Worm (Caenorhabditis elegans) whole organism, L2 larva: ENCODE data around the gene rgs-6.

Experiments used
- C34F6.9 ChIP-seq: fragments of 150-350 bp; optimal IDR thresholded peaks from 2 replicates; lab custom pipeline; 2014; ENCODE audit warnings: missing biosample characterization, missing genetic modification characterization
- F13H6.1 ChIP-seq: sonication (generic microtip); optimal IDR thresholded peaks from 2 replicates; lab custom pipeline; 2016; ENCODE audit warnings: missing genetic modification characterization, missing compliant biosample characterization
- R02D3.7 ChIP-seq: fragments of 150-350 bp; optimal IDR thresholded peaks from 2 replicates; lab custom pipeline; 2014; ENCODE audit warnings: missing biosample characterization, missing genetic modification characterization
- Y55F3AM.14 ChIP-seq: fragments of 200-800 bp; sonication (Bioruptor generic); optimal IDR thresholded peaks from 2 replicates; lab custom pipeline; 2018; ENCODE audit warnings: mild to moderate bottlenecking, missing genetic modification characterization, missing compliant biosample characterization
- ZK546.5 ChIP-seq: sonication (generic microtip); optimal IDR thresholded peaks from 2 replicates; lab custom pipeline; 2017; ENCODE audit warnings: missing biosample characterization, missing genetic modification characterization
- alr-1 ChIP-seq: fragments of 150-350 bp; optimal IDR thresholded peaks from 2 replicates; lab custom pipeline; 2014; ENCODE audit warnings: missing biosample characterization, missing genetic modification characterization
- aly-2 ChIP-seq: fragments of 150-350 bp; optimal IDR thresholded peaks from 2 replicates; lab custom pipeline; 2014; ENCODE audit warnings: missing biosample characterization, missing genetic modification characterization
- ama-1 ChIP-seq: fragments of 150-350 bp; optimal IDR thresholded peaks from 2 replicates; lab custom pipeline; 2018; ENCODE audit warnings: inconsistent platforms
- blmp-1 ChIP-seq: sonication (generic microtip); optimal IDR thresholded peaks from 2 replicates; lab custom pipeline; 2017; ENCODE audit warnings: missing genetic modification characterization, mild to moderate bottlenecking, missing compliant biosample characterization, antibody characterized with exemption, moderate library complexity; ENCODE audit not compliant: insufficient read depth
- ceh-16 ChIP-seq: fragments of 150-350 bp; optimal IDR thresholded peaks from 2 replicates; lab custom pipeline; 2014; ENCODE audit warnings: missing biosample characterization, missing genetic modification characterization
- ceh-82 ChIP-seq: fragments of 150-350 bp; optimal IDR thresholded peaks from 2 replicates; lab custom pipeline; 2014; ENCODE audit warnings: missing biosample characterization, missing genetic modification characterization
- crh-2 ChIP-seq: sonication (generic microtip); optimal IDR thresholded peaks from 2 replicates; lab custom pipeline; 2017; ENCODE audit warnings: missing biosample characterization, missing genetic modification characterization
- dmd-4 ChIP-seq: sonication (generic microtip); optimal IDR thresholded peaks from 2 replicates; lab custom pipeline; 2017; ENCODE audit warnings: missing biosample characterization, missing genetic modification characterization
- egl-27 ChIP-seq: sonication (generic microtip); optimal IDR thresholded peaks from 3 replicates; lab custom pipeline; 2017; ENCODE audit warnings: missing biosample characterization, missing genetic modification reagents, missing genetic modification characterization
- elt-1 ChIP-seq: fragments of 150-350 bp; optimal IDR thresholded peaks from 2 replicates; lab custom pipeline; 2014; ENCODE audit warnings: missing biosample characterization, missing genetic modification characterization
- elt-3 ChIP-seq: sonication (generic microtip); optimal IDR thresholded peaks from 2 replicates; lab custom pipeline; 2017; ENCODE audit warnings: missing biosample characterization, missing genetic modification characterization
- fos-1 ChIP-seq: fragments of 150-350 bp; optimal IDR thresholded peaks from 2 replicates; lab custom pipeline; 2014; ENCODE audit warnings: missing biosample characterization, missing genetic modification characterization
- gmeb-1 ChIP-seq: fragments of 150-350 bp; optimal IDR thresholded peaks from 2 replicates; lab custom pipeline; 2014; ENCODE audit warnings: missing biosample characterization, missing genetic modification characterization
- lin-11 ChIP-seq: fragments of 150-350 bp; sonication (generic microtip); optimal IDR thresholded peaks from 2 replicates; lab custom pipeline; 2014; ENCODE audit warnings: missing biosample characterization, missing genetic modification characterization, inconsistent platforms, mixed read lengths
- lin-13 ChIP-seq: fragments of 150-350 bp; optimal IDR thresholded peaks from 2 replicates; lab custom pipeline; 2014; ENCODE audit warnings: missing biosample characterization, missing genetic modification reagents, missing genetic modification characterization
- lin-39 ChIP-seq: fragments of 150-350 bp; optimal IDR thresholded peaks from 2 replicates; lab custom pipeline; 2014; ENCODE audit warnings: missing biosample characterization, missing genetic modification reagents, missing genetic modification characterization
- lsy-2 ChIP-seq, 2 experiments: fragments of 150-350 bp in 1 of 2; sonication (generic microtip) in 1 of 2; optimal IDR thresholded peaks; 2 replicates each; lab custom pipeline; 2014 to 2017; ENCODE audit warnings: missing biosample characterization in 2 of 2, missing genetic modification characterization in 2 of 2
- mab-5 ChIP-seq: fragments of 150-350 bp; optimal IDR thresholded peaks from 2 replicates; lab custom pipeline; 2014; ENCODE audit warnings: missing biosample characterization, missing genetic modification characterization
- mbf-1 ChIP-seq: sonication (generic microtip); optimal IDR thresholded peaks from 2 replicates; lab custom pipeline; 2017; ENCODE audit warnings: missing biosample characterization, missing genetic modification characterization
- mdl-1 ChIP-seq, 2 experiments: fragments of 150-350 bp in 1 of 2; sonication (generic microtip) in 1 of 2; optimal IDR thresholded peaks; 2 replicates each; lab custom pipeline; 2017; ENCODE audit warnings: missing biosample characterization in 2 of 2, missing genetic modification characterization in 2 of 2
- nhr-10 ChIP-seq: sonication (generic microtip); optimal IDR thresholded peaks from 2 replicates; lab custom pipeline; 2017; ENCODE audit warnings: missing biosample characterization, missing genetic modification characterization
- nhr-11 ChIP-seq: fragments of 150-350 bp; optimal IDR thresholded peaks from 2 replicates; lab custom pipeline; 2014; ENCODE audit warnings: missing biosample characterization, missing genetic modification characterization
- nhr-12 ChIP-seq: fragments of 150-350 bp; optimal IDR thresholded peaks from 2 replicates; lab custom pipeline; 2014; ENCODE audit warnings: missing biosample characterization, missing genetic modification characterization
- nhr-129 ChIP-seq: fragments of 150-350 bp; optimal IDR thresholded peaks from 2 replicates; lab custom pipeline; 2014; ENCODE audit warnings: missing biosample characterization, missing genetic modification characterization
- nhr-21 ChIP-seq: fragments of 150-350 bp; optimal IDR thresholded peaks from 2 replicates; lab custom pipeline; 2014; ENCODE audit warnings: missing biosample characterization, missing genetic modification characterization
- nhr-23 ChIP-seq: fragments of 150-350 bp; optimal IDR thresholded peaks from 2 replicates; lab custom pipeline; 2014; ENCODE audit warnings: missing biosample characterization, missing genetic modification reagents, missing genetic modification characterization
- nhr-237 ChIP-seq: fragments of 150-350 bp; optimal IDR thresholded peaks from 2 replicates; lab custom pipeline; 2014; ENCODE audit warnings: missing biosample characterization, missing genetic modification characterization
- nhr-25 ChIP-seq: fragments of 150-350 bp; sonication (generic microtip); optimal IDR thresholded peaks from 3 replicates; lab custom pipeline; 2014; ENCODE audit warnings: missing biosample characterization, missing genetic modification characterization
- nhr-6 ChIP-seq: fragments of 150-350 bp; optimal IDR thresholded peaks from 2 replicates; lab custom pipeline; 2014; ENCODE audit warnings: missing biosample characterization, missing genetic modification characterization
- nhr-77 ChIP-seq: fragments of 150-350 bp; optimal IDR thresholded peaks from 2 replicates; lab custom pipeline; 2014; ENCODE audit warnings: missing biosample characterization, missing genetic modification characterization
- peb-1 ChIP-seq: fragments of 150-350 bp; optimal IDR thresholded peaks from 2 replicates; lab custom pipeline; 2014; ENCODE audit warnings: missing biosample characterization, missing genetic modification characterization
- sem-4 ChIP-seq: fragments of 150-350 bp; optimal IDR thresholded peaks from 2 replicates; lab custom pipeline; 2014; ENCODE audit warnings: missing biosample characterization, missing genetic modification reagents, missing genetic modification characterization
- skn-1 ChIP-seq: sonication (generic microtip); optimal IDR thresholded peaks from 2 replicates; lab custom pipeline; 2017; ENCODE audit warnings: missing biosample characterization, missing genetic modification characterization
- sma-3 ChIP-seq: sonication (generic microtip); optimal IDR thresholded peaks from 2 replicates; lab custom pipeline; 2016; ENCODE audit warnings: missing genetic modification reagents, missing genetic modification characterization, missing compliant biosample characterization
- sma-9 ChIP-seq, 2 experiments: fragments of 150-350 bp in 1 of 2; sonication (generic microtip) in 1 of 2; optimal IDR thresholded peaks; 2 replicates each; lab custom pipeline; 2014 to 2016; ENCODE audit warnings: missing genetic modification characterization in 2 of 2, mild to moderate bottlenecking in 1 of 2, missing biosample characterization in 1 of 2, missing compliant biosample characterization in 1 of 2, missing genetic modification reagents in 1 of 2, moderate library complexity in 1 of 2
- snpc-4 ChIP-seq: fragments of 150-350 bp; optimal IDR thresholded peaks from 2 replicates; lab custom pipeline; 2014; ENCODE audit warnings: missing biosample characterization, missing genetic modification characterization
- unc-39 ChIP-seq: fragments of 150-350 bp; optimal IDR thresholded peaks from 2 replicates; lab custom pipeline; 2014; ENCODE audit warnings: missing biosample characterization, missing genetic modification characterization
- unc-55 ChIP-seq: fragments of 150-350 bp; sonication (generic microtip); optimal IDR thresholded peaks from 3 replicates; lab custom pipeline; 2014; ENCODE audit warnings: missing biosample characterization, missing genetic modification reagents, missing genetic modification characterization
- unc-62 ChIP-seq: fragments of 150-350 bp; optimal IDR thresholded peaks from 2 replicates; lab custom pipeline; 2014; ENCODE audit warnings: missing biosample characterization, missing genetic modification reagents, missing genetic modification characterization
- zag-1 ChIP-seq: fragments of 150-350 bp; optimal IDR thresholded peaks from 2 replicates; lab custom pipeline; 2014; ENCODE audit warnings: missing biosample characterization, missing genetic modification characterization
- ztf-1 ChIP-seq: fragments of 200-800 bp; sonication (Bioruptor generic); conservative IDR thresholded peaks from 2 replicates; pipeline ENCODE4 v1.3.6; 2022; ENCODE audit warnings: missing genetic modification characterization, missing compliant biosample characterization
- ztf-11 ChIP-seq: sonication (generic microtip); optimal IDR thresholded peaks from 2 replicates; lab custom pipeline; 2017; ENCODE audit warnings: missing biosample characterization, missing genetic modification characterization
- ztf-4 ChIP-seq: fragments of 150-350 bp; optimal IDR thresholded peaks from 2 replicates; lab custom pipeline; 2014; ENCODE audit warnings: missing biosample characterization, missing genetic modification characterization

The rgs-6 gene

DNA sequence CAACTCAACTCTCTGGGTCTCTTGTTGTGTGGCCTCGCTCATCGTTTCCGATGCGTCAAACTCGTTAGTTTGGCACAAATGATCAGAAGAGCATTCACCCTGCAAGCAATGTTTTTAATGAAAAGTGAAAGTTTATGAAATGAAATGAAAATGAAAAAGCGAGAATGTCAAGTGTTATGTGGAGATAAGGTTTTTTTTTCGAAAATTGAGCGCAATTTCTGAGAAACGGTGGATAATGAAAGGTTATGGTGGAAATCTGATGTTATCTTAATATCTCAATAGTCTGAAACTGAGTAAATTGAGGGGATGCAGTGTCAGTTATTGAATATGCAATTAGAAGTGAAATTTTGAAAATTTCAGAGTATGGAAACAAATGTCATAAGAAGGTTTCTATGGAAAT lies 9.6 kb upstream of the rgs-6 start, which contains the start of gene gnrr-4:
TSS of gene gnrr-4 (minus strand) at position 101 of the 400 bp plus-strand sequence.
- TF ChIP-seq nhr-11 (tag; lab: Kevin White, UChicago) (no peak), dmd-4 (tag; lab: Kevin White, UChicago) (no peak), mab-5 (tag; lab: Kevin White, UChicago) (no peak), lsy-2 (tag; optimal IDR thresholded peaks at IDR 0.05; lab: Kevin White, UChicago) (no peak), mbf-1 (tag; lab: Kevin White, UChicago) (no peak), nhr-6 (tag; lab: Kevin White, UChicago) (no peak), unc-55 (GFP tag; lab: Kevin White, UChicago) (no peak), nhr-237 (no peak), F13H6.1 (no peak), Y55F3AM.14 (GFP tag; lab: Kevin White, UChicago) (no peak), lin-39 (tag; lab: Kevin White, UChicago) (no peak), lin-11 (tag; lab: Kevin White, UChicago) (no peak)

ce11 chrX:5728956-5729467 lies 4.6 kb downstream of the rgs-6 start:
- TF ChIP-seq skn-1 (tag; lab: Kevin White, UChicago) = no peak
- no peak for TF ChIP-seq aly-2 (tag; lab: Kevin White, UChicago)
- TF ChIP-seq ceh-16 (tag; lab: Kevin White, UChicago) = no peak
- TF ChIP-seq zag-1 = peak; percentile 74
- no peak for TF ChIP-seq mbf-1 (tag; lab: Kevin White, UChicago)
- TF ChIP-seq nhr-12 = no peak
- TF ChIP-seq mab-5 (tag; lab: Kevin White, UChicago) = peak; percentile 63
- peak; percentile 24 for TF ChIP-seq nhr-6 (tag; lab: Kevin White, UChicago)
- TF ChIP-seq elt-1 = no peak
- TF ChIP-seq ztf-11 (tag; lab: Kevin White, UChicago) = no peak
- peak; percentile 41 for TF ChIP-seq egl-27 (tag; lab: Kevin White, UChicago)
- TF ChIP-seq sma-3 (GFP tag; lab: Kevin White, UChicago) = no peak
- peak; percentile 85 for TF ChIP-seq nhr-129 (tag; lab: Kevin White, UChicago)
- no peak for TF ChIP-seq ztf-4 (tag; lab: Kevin White, UChicago)
- no peak for TF ChIP-seq ama-1 (lab: Kevin White, UChicago)
- TF ChIP-seq C34F6.9 (tag; lab: Kevin White, UChicago) = peak; percentile 77
- TF ChIP-seq lin-39 (tag; lab: Kevin White, UChicago) = no peak
- no peak for TF ChIP-seq alr-1
- TF ChIP-seq ztf-1 = no peak
- TF ChIP-seq elt-3 (tag; lab: Kevin White, UChicago) = no peak
- TF ChIP-seq nhr-11 (tag; lab: Kevin White, UChicago) = no peak
- peak; percentile 96 for TF ChIP-seq unc-55 (GFP tag; lab: Kevin White, UChicago)
- TF ChIP-seq ceh-82 (tag; lab: Kevin White, UChicago) = peak; percentile 24
- no peak for TF ChIP-seq nhr-23 (tag; lab: Kevin White, UChicago)
- peak; percentile 25 for TF ChIP-seq lin-13 (GFP tag; lab: Kevin White, UChicago)
- no peak for TF ChIP-seq nhr-237
- peak; percentile 82 for TF ChIP-seq lin-11 (tag; lab: Kevin White, UChicago)
- TF ChIP-seq snpc-4 (tag; lab: Kevin White, UChicago) = no peak
- no peak for TF ChIP-seq R02D3.7
- TF ChIP-seq nhr-77 = no peak
- TF ChIP-seq peb-1 (tag; lab: Kevin White, UChicago) = no peak
- no peak for TF ChIP-seq blmp-1 (tag; lab: Kevin White, UChicago)
- no peak for TF ChIP-seq unc-62 (GFP tag; lab: Kevin White, UChicago)
- TF ChIP-seq crh-2 (tag; lab: Kevin White, UChicago) = peak; percentile 83
- peak; percentile 20 for TF ChIP-seq fos-1 (tag; lab: Kevin White, UChicago)
- peak; percentile 22 for TF ChIP-seq sem-4
- TF ChIP-seq nhr-21 (tag; lab: Kevin White, UChicago) = no peak
- no peak for TF ChIP-seq nhr-25 (tag; lab: Kevin White, UChicago)
- no peak for TF ChIP-seq nhr-10 (tag; lab: Kevin White, UChicago)
- TF ChIP-seq lsy-2 (tag; optimal IDR thresholded peaks at IDR 0.05; lab: Kevin White, UChicago) = peak; percentile 22 to 66
- no peak for TF ChIP-seq dmd-4 (tag; lab: Kevin White, UChicago)
- TF ChIP-seq sma-9 (GFP tag; optimal IDR thresholded peaks at IDR 0.05; lab: Kevin White, UChicago) = peak; percentile 32
- TF ChIP-seq sma-9 (tag; optimal IDR thresholded peaks at IDR 0.05; lab: Kevin White, UChicago) = no peak
- peak; percentile 71 to 80 for TF ChIP-seq mdl-1 (tag; optimal IDR thresholded peaks at IDR 0.05; lab: Kevin White, UChicago)
- TF ChIP-seq gmeb-1 (tag; lab: Kevin White, UChicago) = no peak
- TF ChIP-seq F13H6.1 = peak; percentile 87
- TF ChIP-seq unc-39 (tag; lab: Kevin White, UChicago) = peak; percentile 87
- no peak for TF ChIP-seq ZK546.5
- peak; percentile 53 for TF ChIP-seq Y55F3AM.14 (GFP tag; lab: Kevin White, UChicago)
